Fruit fly (Drosophila melanogaster): ENCODE measurements around the gene Or33a.

The Or33a gene

DNA sequence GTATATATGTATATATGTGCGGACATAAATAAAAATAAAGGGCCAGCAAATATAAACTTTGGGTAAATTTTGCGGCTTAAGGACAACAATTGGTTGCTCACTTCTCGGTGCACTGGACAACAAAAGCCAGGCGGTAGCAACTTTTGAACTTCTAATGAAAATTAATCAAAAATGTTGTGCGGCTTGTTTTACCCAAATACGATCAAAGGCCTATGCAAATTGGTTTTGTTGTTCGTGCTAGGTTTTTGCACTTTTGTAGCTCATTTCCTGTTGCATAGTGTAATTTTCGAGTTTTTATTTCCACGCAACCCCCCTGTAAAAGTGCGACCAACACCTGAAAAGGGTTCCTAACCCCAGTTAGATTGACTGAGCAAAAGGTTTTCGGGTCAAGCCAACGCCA lies 31.8 kb upstream of the Or33a start (continued):
- TF ChIP-seq CG17361 (GFP tag; IDR thresholded peaks at IDR 0.05) (no peak), CG4282 (GFP tag; optimal IDR thresholded peaks at IDR 0.05) (no peak), ERR (GFP tag; optimal IDR thresholded peaks at IDR 0.05) (no peak), CG9932 (GFP tag; IDR thresholded peaks at IDR 0.05) (peak; percentile 50), gfzf (GFP tag; optimal IDR thresholded peaks at IDR 0.05) (no peak), CG10267 (tag; optimal IDR thresholded peaks at IDR 0.05) (no peak), lola (GFP tag; optimal IDR thresholded peaks at IDR 0.05) (no peak), CG8281 (tag; optimal IDR thresholded peaks at IDR 0.05) (no peak), bbx (GFP tag; IDR thresholded peaks at IDR 0.05; ENCODE audit: partially characterized antibody) (no peak), Xbp1 (GFP tag; optimal IDR thresholded peaks at IDR 0.05) (peak; percentile 6), PHDP (tag; optimal IDR thresholded peaks at IDR 0.05) (peak; percentile 37), ap (GFP tag; IDR thresholded peaks at IDR 0.05) (no peak), zfh2 (GFP tag; optimal IDR thresholded peaks at IDR 0.05) (peak; percentile 7), ham (GFP tag; IDR thresholded peaks at IDR 0.05) (no peak), sens-2 (GFP tag; IDR thresholded peaks at IDR 0.05) (no peak), CG4424 (GFP tag; optimal IDR thresholded peaks at IDR 0.05) (no peak), Hr3 (GFP tag; optimal IDR thresholded peaks at IDR 0.05) (no peak), CG17385 (GFP tag; optimal IDR thresholded peaks at IDR 0.05) (peak; percentile 34), CG8290 (GFP tag; optimal IDR thresholded peaks at IDR 0.05) (no peak), CG8290 (tag; optimal IDR thresholded peaks at IDR 0.05) (peak in 1 of 2 experiments; percentile 62), Rx (GFP tag; IDR thresholded peaks at IDR 0.05) (peak; percentile 50), CG4617 (GFP tag; optimal IDR thresholded peaks at IDR 0.05; ENCODE audit: borderline replicate concordance) (no peak), CG7786 (GFP tag; optimal IDR thresholded peaks at IDR 0.05) (no peak), Atf-2 (GFP tag; optimal IDR thresholded peaks at IDR 0.05) (no peak), HLHmδ (GFP tag; optimal IDR thresholded peaks at IDR 0.05) (no peak), pb (GFP tag; optimal IDR thresholded peaks at IDR 0.05) (no peak), ro (GFP tag; IDR thresholded peaks at IDR 0.05) (no peak), CG4404 (GFP tag; IDR thresholded peaks at IDR 0.05) (no peak), grau (tag; optimal IDR thresholded peaks at IDR 0.05) (no peak), onecut (GFP tag; IDR thresholded peaks at IDR 0.05) (no peak), H2.0 (GFP tag; IDR thresholded peaks at IDR 0.05) (0 out of 2 replicates have a peak, but pooled peaks have one; percentile 16), psq (GFP tag; optimal IDR thresholded peaks at IDR 0.05) (no peak), CG17328 (GFP tag; IDR thresholded peaks at IDR 0.05) (peak; percentile 34; the same call in 1 of the 2 replicates), insv (GFP tag; optimal IDR thresholded peaks at IDR 0.05) (no peak), sd (tag; optimal IDR thresholded peaks at IDR 0.05) (no peak), wdn (GFP tag; IDR thresholded peaks at IDR 0.05) (0 out of 2 replicates have a peak, but pooled peaks have one; percentile 26), dpn (GFP tag; optimal IDR thresholded peaks at IDR 0.05) (no peak), GATAe (GFP tag; conservative IDR thresholded peaks at IDR 0.05) (0 out of 2 replicates have a peak, but pooled peaks have one; percentile 29), CG7987 (GFP tag; optimal IDR thresholded peaks at IDR 0.05) (no peak), CG4328 (GFP tag; optimal IDR thresholded peaks at IDR 0.05) (no peak), CkIIα-i1 (GFP tag; IDR thresholded peaks at IDR 0.05) (no peak), CG2202 (tag; optimal IDR thresholded peaks at IDR 0.05) (no peak), CG3838 (GFP tag; optimal IDR thresholded peaks at IDR 0.05) (no peak), CG12391 (tag; optimal IDR thresholded peaks at IDR 0.05) (no peak), Dad (GFP tag; optimal IDR thresholded peaks at IDR 0.05) (no peak), Dek (tag; optimal IDR thresholded peaks at IDR 0.05) (peak; percentile 13), Chrac-16 (GFP tag; optimal IDR thresholded peaks at IDR 0.05) (no peak), abd-A (tag; optimal IDR thresholded peaks at IDR 0.05) (no peak), CG10543 (GFP tag; optimal IDR thresholded peaks at IDR 0.05) (no peak), gem (tag; optimal IDR thresholded peaks at IDR 0.05) (peak; percentile 43), CG3847 (GFP tag; IDR thresholded peaks at IDR 0.05) (0 out of 2 replicates have a peak, but pooled peaks have one; percentile 16), odd (GFP tag; optimal IDR thresholded peaks at IDR 0.05) (no peak)

All from whole organism, embryonic.